Fruit fly (Drosophila melanogaster) whole organism, prepupa: ENCODE data around the gene yellow-e3.
A peak's percentile ranks its signal among the peaks of the same experiment; 100 is the strongest.

ENCODE experiments used
- CG10631 ChIP-seq: fragments of 200-800 bp; sonication (Bioruptor generic); optimal IDR thresholded peaks from 2 replicates; lab custom pipeline; 2016; ENCODE audit warnings: missing biosample characterization, missing genetic modification characterization
- CG10669 ChIP-seq: fragments of 200-800 bp; sonication (Bioruptor generic); optimal IDR thresholded peaks from 3 replicates; lab custom pipeline; 2018; ENCODE audit warnings: missing biosample characterization, mild to moderate bottlenecking, missing genetic modification characterization, moderate library complexity
- CG11902 ChIP-seq: fragments of 200-800 bp; sonication (Bioruptor generic); optimal IDR thresholded peaks from 3 replicates; lab custom pipeline; 2016; ENCODE audit warnings: missing biosample characterization, missing genetic modification characterization
- CG15336 ChIP-seq: fragments of 200-800 bp; sonication (Bioruptor generic); IDR thresholded peaks from 2 replicates; pipeline ENCODE4 v1.3.6; 2022; ENCODE audit warnings: missing biosample characterization, missing genetic modification characterization
- CG16779 ChIP-seq: fragments of 200-800 bp; sonication (Bioruptor generic); optimal IDR thresholded peaks from 3 replicates; lab custom pipeline; 2017; ENCODE audit warnings: missing biosample characterization, mild to moderate bottlenecking, missing genetic modification characterization
- CG3032 ChIP-seq: fragments of 200-800 bp; optimal IDR thresholded peaks from 2 replicates; lab custom pipeline; 2019; ENCODE audit warnings: missing biosample characterization, mild to moderate bottlenecking, missing genetic modification characterization, moderate library complexity
- CG31627 ChIP-seq: fragments of 200-800 bp; sonication (Bioruptor generic); optimal IDR thresholded peaks from 3 replicates; lab custom pipeline; 2016; ENCODE audit warnings: missing biosample characterization, missing genetic modification characterization
- CG32006 ChIP-seq: fragments of 200-800 bp; sonication (Bioruptor generic); optimal IDR thresholded peaks from 3 replicates; lab custom pipeline; 2017; ENCODE audit warnings: missing biosample characterization, mild to moderate bottlenecking, missing genetic modification characterization
- CG34406 ChIP-seq: fragments of 200-800 bp; sonication (Bioruptor generic); optimal IDR thresholded peaks from 3 replicates; lab custom pipeline; 2016; ENCODE audit warnings: missing biosample characterization, missing genetic modification characterization
- CG3919 ChIP-seq: fragments of 200-800 bp; sonication (Bioruptor generic); optimal IDR thresholded peaks from 3 replicates; lab custom pipeline; 2016; ENCODE audit warnings: missing biosample characterization, missing genetic modification characterization
- CG4318 ChIP-seq: fragments of 200-800 bp; sonication (Bioruptor generic); optimal IDR thresholded peaks from 3 replicates; lab custom pipeline; 2017; ENCODE audit warnings: missing biosample characterization, mild to moderate bottlenecking, missing genetic modification characterization
- CG6276 ChIP-seq: fragments of 200-800 bp; sonication (Bioruptor generic); optimal IDR thresholded peaks from 2 replicates; lab custom pipeline; 2017; ENCODE audit warnings: missing biosample characterization, mild to moderate bottlenecking, missing genetic modification characterization
- CG6808 ChIP-seq: fragments of 200-800 bp; sonication (Bioruptor generic); optimal IDR thresholded peaks from 3 replicates; lab custom pipeline; 2017; ENCODE audit warnings: missing biosample characterization, missing genetic modification characterization, mild to moderate bottlenecking, moderate library complexity, missing genetic modification reagents
- CG7368 ChIP-seq: fragments of 200-800 bp; sonication (Bioruptor generic); optimal IDR thresholded peaks from 3 replicates; lab custom pipeline; 2016; ENCODE audit warnings: missing biosample characterization, missing genetic modification characterization
- CG8119 ChIP-seq: fragments of 200-800 bp; sonication (Bioruptor generic); IDR thresholded peaks from 3 replicates; pipeline ENCODE4 v1.3.6; 2022; ENCODE audit warnings: missing biosample characterization, missing genetic modification characterization
- Eip75B ChIP-seq: fragments of 200-800 bp; sonication (Bioruptor generic); optimal IDR thresholded peaks from 3 replicates; lab custom pipeline; 2016; ENCODE audit warnings: missing biosample characterization, missing genetic modification characterization
- Eip78C ChIP-seq: fragments of 200-800 bp; sonication (Bioruptor generic); peaks from one replicate; lab custom pipeline; 2016; ENCODE audit warnings: missing biosample characterization, missing genetic modification characterization
- Hr38 ChIP-seq: sonication (Bioruptor generic); optimal IDR thresholded peaks from 2 replicates; lab custom pipeline; 2016; ENCODE audit warnings: missing biosample characterization, missing genetic modification characterization
- Hr39 ChIP-seq: fragments of 200-800 bp; sonication (Bioruptor generic); optimal IDR thresholded peaks from 2 replicates; lab custom pipeline; 2016; ENCODE audit warnings: missing biosample characterization, missing genetic modification characterization
- Hr4 ChIP-seq: fragments of 200-800 bp; sonication (Bioruptor generic); optimal IDR thresholded peaks from 3 replicates; lab custom pipeline; 2016; ENCODE audit warnings: missing biosample characterization, missing genetic modification characterization
- Lpt ChIP-seq: fragments of 200-800 bp; sonication (Bioruptor generic); optimal IDR thresholded peaks from 3 replicates; lab custom pipeline; 2016; ENCODE audit warnings: missing biosample characterization, missing genetic modification characterization
- Met ChIP-seq: fragments of 200-800 bp; sonication (Bioruptor generic); optimal IDR thresholded peaks from 3 replicates; lab custom pipeline; 2016; ENCODE audit warnings: missing biosample characterization, missing genetic modification characterization
- OdsH ChIP-seq: fragments of 200-800 bp; sonication (Bioruptor generic); optimal IDR thresholded peaks from 3 replicates; lab custom pipeline; 2016; ENCODE audit warnings: missing biosample characterization, missing genetic modification characterization
- Smox ChIP-seq: fragments of 200-800 bp; sonication (Bioruptor generic); optimal IDR thresholded peaks from 3 replicates; lab custom pipeline; 2016; ENCODE audit warnings: missing biosample characterization, missing genetic modification characterization
- Sox102F ChIP-seq: fragments of 200-800 bp; sonication (Bioruptor generic); optimal IDR thresholded peaks from 2 replicates; lab custom pipeline; 2016; ENCODE audit warnings: missing biosample characterization, mild to moderate bottlenecking, missing genetic modification characterization
- Sox14 ChIP-seq: fragments of 200-800 bp; sonication (Bioruptor generic); optimal IDR thresholded peaks from 3 replicates; lab custom pipeline; 2016; ENCODE audit warnings: missing biosample characterization, missing genetic modification characterization
- cyc ChIP-seq: fragments of 200-800 bp; sonication (Bioruptor generic); optimal IDR thresholded peaks from 3 replicates; lab custom pipeline; 2016; ENCODE audit warnings: missing biosample characterization, missing genetic modification characterization
- dac ChIP-seq: fragments of 200-800 bp; sonication (Bioruptor generic); optimal IDR thresholded peaks from 2 replicates; lab custom pipeline; 2017; ENCODE audit warnings: missing biosample characterization, mild to moderate bottlenecking, missing genetic modification characterization
- dsx ChIP-seq: fragments of 200-800 bp; optimal IDR thresholded peaks from 3 replicates; lab custom pipeline; 2019; ENCODE audit warnings: missing biosample characterization, mild to moderate bottlenecking, missing genetic modification characterization, moderate library complexity; ENCODE audit not compliant: poor library complexity, severe bottlenecking
- eg ChIP-seq: fragments of 200-800 bp; sonication (Bioruptor generic); IDR thresholded peaks from 3 replicates; pipeline ENCODE4 v1.3.6; 2022; ENCODE audit warnings: missing biosample characterization, missing genetic modification characterization
- fkh ChIP-seq: fragments of 200-800 bp; sonication (Bioruptor generic); optimal IDR thresholded peaks from 3 replicates; lab custom pipeline; 2017; ENCODE audit warnings: missing biosample characterization, mild to moderate bottlenecking, missing genetic modification characterization, moderate library complexity
- lz ChIP-seq: fragments of 200-800 bp; sonication (Bioruptor generic); optimal IDR thresholded peaks from 3 replicates; lab custom pipeline; 2016; ENCODE audit warnings: missing biosample characterization, missing genetic modification characterization
- net ChIP-seq: fragments of 200-800 bp; sonication (Bioruptor generic); optimal IDR thresholded peaks from 3 replicates; lab custom pipeline; 2016; ENCODE audit warnings: missing biosample characterization, missing genetic modification characterization
- pdm3 ChIP-seq: fragments of 200-800 bp; sonication (Bioruptor generic); optimal IDR thresholded peaks from 3 replicates; lab custom pipeline; 2016; ENCODE audit warnings: missing biosample characterization, missing genetic modification characterization
- svp ChIP-seq: fragments of 200-800 bp; sonication (Bioruptor generic); peaks from one replicate; lab custom pipeline; 2016; ENCODE audit warnings: missing biosample characterization, missing genetic modification characterization

Gene yellow-e3

dm6 chr3R:13415186-13415585 lies 10.5 kb upstream of the yellow-e3 start, which contains the start of gene yellow-e:
TSS of gene yellow-e (minus strand) at chr3R:13415286.
- TF ChIP-seq CG6808 (GFP tag; lab: Kevin White, UChicago) (no peak), OdsH (GFP tag; lab: Kevin White, UChicago) (no peak), CG31627 (GFP tag; lab: Kevin White, UChicago) (no peak), Hr38 (no peak), cyc (no peak), Sox14 (GFP tag; lab: Kevin White, UChicago) (no peak), dac (GFP tag; lab: Kevin White, UChicago) (no peak), CG7368 (no peak), CG34406 (no peak), CG8119 (GFP tag; lab: Robert Waterston, UW) (0 out of 3 replicates have a peak, but pooled peaks have one; percentile 19), CG3032 (no peak), Met (GFP tag; lab: Kevin White, UChicago) (no peak), Sox102F (GFP tag; lab: Kevin White, UChicago) (no peak), eg (GFP tag; lab: Robert Waterston, UW) (0 out of 3 replicates have a peak, but pooled peaks have one; percentile 9), CG16779 (tag; lab: Kevin White, UChicago) (no peak)

- TF ChIP-seq Hr4 (peak; percentile 66), Lpt (GFP tag; lab: Kevin White, UChicago) (peak; percentile 5), CG6276 (peak; percentile 50), CG4318 (GFP tag; lab: Kevin White, UChicago) (peak; percentile 28), net (GFP tag; lab: Kevin White, UChicago) (no peak), Eip78C (GFP tag; lab: Kevin White, UChicago) (peak; percentile 62), CG8119 (GFP tag; lab: Robert Waterston, UW) (0 out of 3 replicates have a peak, but pooled peaks have one; percentile 43), eg (GFP tag; lab: Robert Waterston, UW) (peak; percentile 51; the same call in 2 of the 3 replicates), pdm3 (GFP tag; lab: Kevin White, UChicago) (peak; percentile 7), CG32006 (GFP tag; lab: Kevin White, UChicago) (peak; percentile 67), Eip75B (no peak), dac (GFP tag; lab: Kevin White, UChicago) (no peak), CG10669 (GFP tag; lab: Kevin White, UChicago) (no peak), CG3919 (GFP tag; lab: Kevin White, UChicago) (no peak), CG15336 (GFP tag; lab: Robert Waterston, UW) (peak; percentile 40; the same call in 1 of the 2 replicates)
These were observed 8.0 kb upstream of the yellow-e3 start for dm6 chr3R:13412704-13413103.

dm6 chr3R:13406898-13407297 lies 2.2 kb upstream of the yellow-e3 start, which contains the start of gene yellow-e2:
TSS of gene yellow-e2 (minus strand) at chr3R:13406998.
- TF ChIP-seq svp (GFP tag; lab: Kevin White, UChicago) (peak; percentile 55), dsx (GFP tag; lab: Kevin White, UChicago) (peak; percentile 23), Eip78C (GFP tag; lab: Kevin White, UChicago) (peak; percentile 1), CG11902 (no peak), CG16779 (tag; lab: Kevin White, UChicago) (no peak), CG10631 (no peak)

- TF ChIP-seq lz (peak; percentile 3), net (GFP tag; lab: Kevin White, UChicago) (no peak), Hr39 (peak; percentile 13), fkh (GFP tag; lab: Kevin White, UChicago) (peak; percentile 98), CG3032 (peak; percentile 24), Smox (GFP tag; lab: Kevin White, UChicago) (no peak)
These were observed 1.6 kb downstream of the yellow-e3 start, which contains the start of gene Dpm3 for dm6 chr3R:13403032-13403459. TSS of gene Dpm3 (minus strand) at chr3R:13403051.
